Fruit fly (Drosophila melanogaster): Measurements from ENCODE around the gene Ir94e.

DNA sequence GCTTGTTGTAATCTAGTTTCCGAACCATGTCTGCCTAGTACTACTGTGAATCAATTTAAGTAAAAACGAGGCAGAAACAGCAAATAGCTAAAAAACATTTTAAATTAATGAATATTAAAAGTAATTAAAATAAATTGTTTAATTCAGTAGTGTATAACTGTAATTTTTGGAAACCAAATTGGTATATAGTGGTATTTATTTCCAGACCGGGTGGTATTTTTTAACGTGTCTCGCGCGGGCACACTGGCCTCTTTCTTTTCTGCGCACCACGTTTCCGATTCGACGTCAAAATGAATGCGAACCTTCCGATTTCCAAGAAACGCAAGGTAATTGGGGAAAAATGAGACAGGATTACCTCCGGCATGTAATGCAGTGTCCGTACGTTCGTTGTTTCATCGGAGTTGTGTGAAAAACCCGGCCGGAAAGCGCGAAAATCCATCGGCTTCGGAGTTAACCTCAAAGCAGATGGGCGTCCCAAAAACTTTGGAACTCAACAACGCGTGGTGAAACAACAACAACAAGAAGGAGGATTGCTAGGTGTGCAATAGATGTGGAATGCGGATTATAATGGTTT, 46.7 kb upstream of the Ir94e start, which contains the start of gene RpS3:
- TF ChIP-seq fd96Ca (GFP tag; IDR thresholded peaks at IDR 0.05): no peak
- TF ChIP-seq CG4496 (GFP tag; IDR thresholded peaks at IDR 0.05): no peak
- no peak; the same call in 1 of the 2 replicates for TF ChIP-seq Ets98B (GFP tag; IDR thresholded peaks at IDR 0.05)
- TF ChIP-seq CG15710 (tag; optimal IDR thresholded peaks at IDR 0.05): no peak
- no peak for TF ChIP-seq CG17806 (tag; optimal IDR thresholded peaks at IDR 0.05)
